Fruit fly (Drosophila melanogaster) whole organism, embryonic: ENCODE data around the gene Usp8.

Experiments
- ATbp ChIP-seq: fragments of 200-800 bp; sonication (Bioruptor generic); optimal IDR thresholded peaks from 2 replicates; lab custom pipeline; 2017; ENCODE audit warnings: missing biosample characterization, mild to moderate bottlenecking, missing genetic modification characterization, missing genetic modification reagents
- Atf6 ChIP-seq: fragments of 200-800 bp; sonication (Bioruptor generic); IDR thresholded peaks from 2 replicates; pipeline ENCODE4 v1.3.6; 2022; ENCODE audit warnings: missing biosample characterization, missing genetic modification characterization
- CG10209 ChIP-seq: fragments of 200-800 bp; sonication (Bioruptor generic); optimal IDR thresholded peaks from 3 replicates; lab custom pipeline; 2017; ENCODE audit warnings: missing biosample characterization, mild to moderate bottlenecking, missing genetic modification characterization, missing genetic modification reagents
- CG10979 ChIP-seq: fragments of 200-800 bp; sonication (Bioruptor generic); optimal IDR thresholded peaks from 2 replicates; lab custom pipeline; 2018; ENCODE audit warnings: missing biosample characterization, mild to moderate bottlenecking, missing genetic modification characterization, moderate library complexity
- CG11456 ChIP-seq: fragments of 200-800 bp; sonication (Bioruptor generic); IDR thresholded peaks from 3 replicates; pipeline ENCODE4 v1.3.6; 2022; ENCODE audit warnings: missing biosample characterization, missing genetic modification characterization
- CG12391 ChIP-seq: fragments of 200-800 bp; sonication (Bioruptor generic); optimal IDR thresholded peaks from 3 replicates; lab custom pipeline; 2018; ENCODE audit warnings: missing biosample characterization, mild to moderate bottlenecking, missing genetic modification characterization, moderate library complexity
- CG12659 ChIP-seq: fragments of 200-800 bp; sonication (Bioruptor generic); optimal IDR thresholded peaks from 3 replicates; lab custom pipeline; 2017; ENCODE audit warnings: mild to moderate bottlenecking, missing biosample characterization, missing genetic modification reagents, missing genetic modification characterization
- CG12942 ChIP-seq: fragments of 200-800 bp; sonication (Bioruptor generic); optimal IDR thresholded peaks from 3 replicates; lab custom pipeline; 2016; ENCODE audit warnings: missing biosample characterization, missing genetic modification characterization
- CG15269 ChIP-seq: fragments of 200-800 bp; sonication (Bioruptor generic); optimal IDR thresholded peaks from 2 replicates; lab custom pipeline; 2018; ENCODE audit warnings: missing biosample characterization, mild to moderate bottlenecking, missing genetic modification characterization, moderate library complexity
- CG1603 ChIP-seq: fragments of 200-800 bp; sonication (Bioruptor generic); optimal IDR thresholded peaks from 2 replicates; lab custom pipeline; 2019; ENCODE audit warnings: missing biosample characterization, mild to moderate bottlenecking, missing genetic modification characterization, moderate library complexity
- CG17385 ChIP-seq: fragments of 200-800 bp; sonication (Bioruptor generic); optimal IDR thresholded peaks from 3 replicates; lab custom pipeline; 2018; ENCODE audit warnings: missing biosample characterization, mild to moderate bottlenecking, missing genetic modification characterization
- CG17829 ChIP-seq: fragments of 200-800 bp; optimal IDR thresholded peaks from 2 replicates; lab custom pipeline; 2019; ENCODE audit warnings: missing biosample characterization, mild to moderate bottlenecking, missing genetic modification characterization, moderate library complexity
- CG17912 ChIP-seq: fragments of 200-800 bp; sonication (Bioruptor generic); optimal IDR thresholded peaks from 2 replicates; lab custom pipeline; 2018; ENCODE audit warnings: missing biosample characterization, mild to moderate bottlenecking, missing genetic modification characterization
- CG2712 ChIP-seq: fragments of 200-800 bp; optimal IDR thresholded peaks from 3 replicates; lab custom pipeline; 2019; ENCODE audit warnings: missing biosample characterization, mild to moderate bottlenecking, missing genetic modification characterization, moderate library complexity
- CG30020 ChIP-seq: fragments of 200-800 bp; optimal IDR thresholded peaks from 2 replicates; lab custom pipeline; 2019; ENCODE audit warnings: missing biosample characterization, mild to moderate bottlenecking, missing genetic modification characterization, moderate library complexity
- CG30403 ChIP-seq: fragments of 200-800 bp; sonication (Bioruptor generic); optimal IDR thresholded peaks from 3 replicates; lab custom pipeline; 2016; ENCODE audit warnings: missing biosample characterization, missing genetic modification characterization
- CG3163 ChIP-seq: fragments of 200-800 bp; sonication (Bioruptor generic); optimal IDR thresholded peaks from 3 replicates; lab custom pipeline; 2016; ENCODE audit warnings: missing biosample characterization, missing genetic modification characterization
- CG34376 ChIP-seq: fragments of 200-800 bp; sonication (Bioruptor generic); optimal IDR thresholded peaks from 2 replicates; lab custom pipeline; 2018; ENCODE audit warnings: missing biosample characterization, mild to moderate bottlenecking, missing genetic modification characterization
- CG6689 ChIP-seq: fragments of 200-800 bp; sonication (Bioruptor generic); IDR thresholded peaks from 2 replicates; pipeline ENCODE4 v1.3.6; 2022; ENCODE audit warnings: missing biosample characterization, missing genetic modification characterization
- CG6813 ChIP-seq: fragments of 200-800 bp; sonication (Bioruptor generic); optimal IDR thresholded peaks from 2 replicates; lab custom pipeline; 2017; ENCODE audit warnings: missing biosample characterization, missing genetic modification characterization, mild to moderate bottlenecking, moderate library complexity, missing genetic modification reagents
- CG7271 ChIP-seq: fragments of 200-800 bp; sonication (Bioruptor generic); optimal IDR thresholded peaks from 2 replicates; lab custom pipeline; 2018; ENCODE audit warnings: missing biosample characterization, mild to moderate bottlenecking, missing genetic modification characterization, moderate library complexity
- CG8359 ChIP-seq: fragments of 200-800 bp; sonication (Bioruptor generic); optimal IDR thresholded peaks from 2 replicates; lab custom pipeline; 2017; ENCODE audit warnings: missing biosample characterization, mild to moderate bottlenecking, missing genetic modification characterization, borderline replicate concordance
- CG8924 ChIP-seq: fragments of 200-800 bp; optimal IDR thresholded peaks from 3 replicates; lab custom pipeline; 2019; ENCODE audit warnings: missing biosample characterization, mild to moderate bottlenecking, missing genetic modification characterization, moderate library complexity
- Eip74EF ChIP-seq, 2 experiments: fragments of 200-800 bp in 1 of 2; fragments of >200 bp in 1 of 2; sonication (Bioruptor generic) in 1 of 2; optimal IDR thresholded peaks; 2 replicates each; lab custom pipeline; 2017 to 2019; ENCODE audit warnings: missing biosample characterization in 2 of 2, missing genetic modification characterization in 2 of 2, mild to moderate bottlenecking in 1 of 2, moderate library complexity in 1 of 2
- GATAe ChIP-seq: fragments of 200-800 bp; sonication (Bioruptor generic); conservative IDR thresholded peaks from 2 replicates; pipeline ENCODE4 v1.3.6; 2022; ENCODE audit warnings: missing biosample characterization, missing genetic modification characterization
- Hr3 ChIP-seq: fragments of 200-800 bp; sonication (Bioruptor generic); optimal IDR thresholded peaks from 3 replicates; lab custom pipeline; 2016; ENCODE audit warnings: missing biosample characterization, missing genetic modification characterization
- Hr51 ChIP-seq, 2 experiments: fragments of 200-800 bp; sonication (Bioruptor generic); optimal IDR thresholded peaks; 2 replicates in 1 of 2; 3 replicates in 1 of 2; lab custom pipeline; 2016 to 2018; ENCODE audit warnings: missing biosample characterization in 2 of 2, missing genetic modification characterization in 2 of 2, mild to moderate bottlenecking in 1 of 2, moderate library complexity in 1 of 2
- Neu2 ChIP-seq: fragments of 200-800 bp; sonication (Bioruptor generic); optimal IDR thresholded peaks from 3 replicates; lab custom pipeline; 2016; ENCODE audit warnings: missing biosample characterization, missing genetic modification characterization, borderline replicate concordance
- NfI ChIP-seq: fragments of 200-800 bp; sonication (Bioruptor generic); optimal IDR thresholded peaks from 3 replicates; lab custom pipeline; 2018; ENCODE audit warnings: missing biosample characterization, mild to moderate bottlenecking, missing genetic modification characterization, moderate library complexity
- PHDP ChIP-seq: fragments of 200-800 bp; sonication (Bioruptor generic); optimal IDR thresholded peaks from 3 replicates; lab custom pipeline; 2018; ENCODE audit warnings: missing biosample characterization, mild to moderate bottlenecking, missing genetic modification characterization, moderate library complexity
- Rfx ChIP-seq: fragments of 200-800 bp; sonication (Bioruptor generic); IDR thresholded peaks from 2 replicates; pipeline ENCODE4 v1.3.6; 2022; ENCODE audit warnings: missing biosample characterization, missing genetic modification characterization
- Taf1 ChIP-seq: fragments of 200-800 bp; sonication (Bioruptor generic); IDR thresholded peaks from 2 replicates; pipeline ENCODE4 v1.3.6; 2022; ENCODE audit warnings: missing biosample characterization, missing genetic modification characterization
- Usf ChIP-seq: fragments of 200-800 bp; sonication (Bioruptor generic); optimal IDR thresholded peaks from 2 replicates; lab custom pipeline; 2017; ENCODE audit warnings: missing genotype, missing biosample characterization, missing genetic modification characterization
- Vsx1 ChIP-seq: fragments of 200-800 bp; sonication (Bioruptor generic); optimal IDR thresholded peaks from 2 replicates; lab custom pipeline; 2017; ENCODE audit warnings: missing biosample characterization, mild to moderate bottlenecking, missing genetic modification characterization, missing genetic modification reagents
- al ChIP-seq: fragments of 200-800 bp; sonication (Bioruptor generic); IDR thresholded peaks from 2 replicates; pipeline ENCODE4 v1.3.6; 2022; ENCODE audit warnings: missing biosample characterization, missing genetic modification characterization
- chif ChIP-seq, 2 experiments: fragments of 200-800 bp; sonication (Bioruptor generic); optimal IDR thresholded peaks; 3 replicates each; lab custom pipeline; 2016; ENCODE audit warnings: missing biosample characterization in 2 of 2, missing genetic modification characterization in 2 of 2
- ci ChIP-seq: fragments of 200-800 bp; sonication (Bioruptor generic); IDR thresholded peaks from 3 replicates; pipeline ENCODE4 v1.3.6; 2022; ENCODE audit warnings: missing biosample characterization, missing genetic modification characterization
- corto ChIP-seq: fragments of 200-800 bp; sonication (Bioruptor generic); optimal IDR thresholded peaks from 2 replicates; lab custom pipeline; 2016; ENCODE audit warnings: missing biosample characterization, mild to moderate bottlenecking, missing genetic modification characterization, moderate library complexity
- da ChIP-seq: fragments of 200-800 bp; sonication (Bioruptor generic); optimal IDR thresholded peaks from 2 replicates; lab custom pipeline; 2016; ENCODE audit warnings: missing biosample characterization, missing genetic modification characterization
- dpn ChIP-seq, 2 experiments: fragments of 200-800 bp; sonication (Bioruptor generic); optimal IDR thresholded peaks; 3 replicates each; lab custom pipeline; 2016; ENCODE audit warnings: missing biosample characterization in 2 of 2, missing genetic modification characterization in 2 of 2
- fd102C ChIP-seq: fragments of 200-800 bp; sonication (Bioruptor generic); optimal IDR thresholded peaks from 2 replicates; lab custom pipeline; 2018; ENCODE audit warnings: missing biosample characterization, mild to moderate bottlenecking, missing genetic modification characterization, moderate library complexity
- gem ChIP-seq: fragments of 200-800 bp; sonication (Bioruptor generic); optimal IDR thresholded peaks from 2 replicates; lab custom pipeline; 2019; ENCODE audit warnings: missing biosample characterization, mild to moderate bottlenecking, missing genetic modification characterization, moderate library complexity
- ham ChIP-seq: fragments of 200-800 bp; sonication (Bioruptor generic); IDR thresholded peaks from 2 replicates; pipeline ENCODE4 v1.3.6; 2022; ENCODE audit warnings: missing biosample characterization, missing genetic modification characterization
- nau ChIP-seq: fragments of 200-800 bp; sonication (Bioruptor generic); optimal IDR thresholded peaks from 3 replicates; lab custom pipeline; 2017; ENCODE audit warnings: missing biosample characterization, mild to moderate bottlenecking, missing genetic modification characterization, missing genetic modification reagents
- phol ChIP-seq: fragments of 200-800 bp; sonication (Bioruptor generic); optimal IDR thresholded peaks from 3 replicates; lab custom pipeline; 2018; ENCODE audit warnings: missing biosample characterization, mild to moderate bottlenecking, missing genetic modification characterization, moderate library complexity
- row ChIP-seq: fragments of 200-800 bp; sonication (Bioruptor generic); IDR thresholded peaks from 3 replicates; pipeline ENCODE4 v1.3.6; 2022; ENCODE audit warnings: missing biosample characterization, missing genetic modification characterization
- sc ChIP-seq, 3 experiments: fragments of >200 bp in 2 of 3; fragments of 200-800 bp in 1 of 3; sonication (Bioruptor generic) in 1 of 3; optimal IDR thresholded peaks; 2 replicates in 2 of 3; 3 replicates in 1 of 3; lab custom pipeline; 2017; ENCODE audit warnings: mild to moderate bottlenecking in 1 of 3, missing biosample characterization in 1 of 3, missing genetic modification characterization in 1 of 3, missing genetic modification reagents in 1 of 3
- unpg ChIP-seq: fragments of 200-800 bp; sonication (Bioruptor generic); optimal IDR thresholded peaks from 3 replicates; lab custom pipeline; 2018; ENCODE audit warnings: missing biosample characterization, mild to moderate bottlenecking, missing genetic modification characterization, moderate library complexity
- zf30C ChIP-seq: fragments of 200-800 bp; sonication (Bioruptor generic); optimal IDR thresholded peaks from 3 replicates; lab custom pipeline; 2018; ENCODE audit warnings: missing biosample characterization, mild to moderate bottlenecking, missing genetic modification characterization

Usp8 gene

DNA sequence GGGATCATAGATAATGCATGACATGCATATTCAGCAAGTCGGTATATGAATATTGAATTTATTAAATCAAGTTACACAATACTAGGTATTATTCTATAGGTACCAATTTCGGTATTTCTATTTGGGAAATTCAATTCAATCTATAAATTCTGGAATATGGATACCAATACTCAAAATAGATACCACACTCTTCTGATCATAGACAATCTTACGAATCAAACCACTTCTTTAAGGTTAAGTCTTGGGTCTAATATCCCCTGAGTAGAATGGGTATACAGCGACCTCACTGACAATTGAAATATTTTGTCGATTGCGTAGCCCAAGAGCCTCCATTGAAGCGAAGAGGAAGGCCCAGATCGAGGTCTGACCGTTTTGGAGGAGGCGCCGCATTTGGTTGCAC is 41.2 kb upstream of the Usp8 start:
- TF ChIP-seq Vsx1 (GFP tag; lab: Kevin White, UChicago) (no peak), CG17912 (no peak), CG17829 (tag; lab: Kevin White, UChicago) (no peak), CG2712 (tag; lab: Kevin White, UChicago) (no peak), row (GFP tag; lab: Robert Waterston, UW) (peak; percentile 41; the same call in 2 of the 3 replicates), Eip74EF (GFP tag; optimal IDR thresholded peaks at IDR 0.05; lab: Kevin White, UChicago) (no peak), CG17385 (no peak), PHDP (tag; lab: Kevin White, UChicago) (peak; percentile 11), dpn (GFP tag; optimal IDR thresholded peaks at IDR 0.05; lab: Kevin White, UChicago) (peak in 1 of 2 experiments; percentile 29), CG7271 (tag; lab: Kevin White, UChicago) (no peak), ATbp (GFP tag; lab: Kevin White, UChicago) (no peak), CG8924 (tag; lab: Kevin White, UChicago) (no peak), GATAe (no peak), unpg (GFP tag; lab: Kevin White, UChicago) (peak; percentile 31), CG6689 (no peak), CG1603 (peak; percentile 35), Hr3 (GFP tag; lab: Kevin White, UChicago) (peak; percentile 1), Hr51 (GFP tag; optimal IDR thresholded peaks at IDR 0.05; lab: Kevin White, UChicago) (peak in 1 of 2 experiments; percentile 39), nau (GFP tag; lab: Kevin White, UChicago) (no peak), CG30403 (peak; percentile 5), CG34376 (GFP tag; lab: Kevin White, UChicago) (no peak), CG12942 (peak; percentile 10), gem (peak; percentile 52), Taf1 (no peak), sc (optimal IDR thresholded peaks at IDR 0.05; lab: Kevin White, UChicago) (no peak), sc (GFP tag; optimal IDR thresholded peaks at IDR 0.05; lab: Kevin White, UChicago) (no peak), Usf (GFP tag; lab: Kevin White, UChicago) (no peak), CG10979 (no peak), phol (tag; lab: Kevin White, UChicago) (no peak), CG12391 (tag; lab: Kevin White, UChicago) (peak; percentile 11), corto (GFP tag; lab: Kevin White, UChicago) (no peak), zf30C (GFP tag; lab: Kevin White, UChicago) (no peak), Atf6 (GFP tag; lab: Robert Waterston, UW) (no peak), CG30020 (tag; lab: Kevin White, UChicago) (no peak), CG12659 (peak; percentile 7), CG11456 (no peak), chif (GFP tag; optimal IDR thresholded peaks at IDR 0.05; lab: Kevin White, UChicago) (peak in 1 of 2 experiments; percentile 5), CG15269 (peak; percentile 5), Neu2 (GFP tag; lab: Kevin White, UChicago) (no peak), fd102C (GFP tag; lab: Kevin White, UChicago) (no peak), CG3163 (no peak), al (GFP tag; lab: Robert Waterston, UW) (no peak), CG6813 (GFP tag; lab: Kevin White, UChicago) (no peak), da (GFP tag; lab: Kevin White, UChicago) (no peak), NfI (GFP tag; lab: Kevin White, UChicago) (no peak), CG10209 (GFP tag; lab: Kevin White, UChicago) (no peak), CG8359 (GFP tag; lab: Kevin White, UChicago) (no peak), ham (GFP tag; lab: Robert Waterston, UW) (no peak), ci (GFP tag; lab: Robert Waterston, UW) (0 out of 3 replicates have a peak, but pooled peaks have one; percentile 46), Rfx (no peak)
